Fruit fly (Drosophila melanogaster) whole organism, embryonic: ENCODE data around the gene red.

Source experiments
- Awh ChIP-seq: fragments of 200-800 bp; sonication (Bioruptor generic); IDR thresholded peaks from 2 replicates; pipeline ENCODE4, ENCODE4 v1.3.6; 2022; ENCODE audit warnings: missing biosample characterization, missing genetic modification characterization
- CG10274 ChIP-seq: fragments of 200-800 bp; sonication (Bioruptor generic); optimal IDR thresholded peaks from 3 replicates; lab custom pipeline; 2017; ENCODE audit warnings: missing biosample characterization, mild to moderate bottlenecking, missing genetic modification characterization
- CG12219 ChIP-seq: fragments of 200-800 bp; sonication (Bioruptor generic); optimal IDR thresholded peaks from 3 replicates; lab custom pipeline; 2018; ENCODE audit warnings: missing biosample characterization, mild to moderate bottlenecking, missing genetic modification characterization
- CG13424 ChIP-seq: fragments of 200-800 bp; sonication (Bioruptor generic); optimal IDR thresholded peaks from 2 replicates; lab custom pipeline; 2019; ENCODE audit warnings: missing biosample characterization, mild to moderate bottlenecking, missing genetic modification characterization, moderate library complexity
- CG13894 ChIP-seq: fragments of 200-800 bp; sonication (Bioruptor generic); optimal IDR thresholded peaks from 3 replicates; lab custom pipeline; 2018; ENCODE audit warnings: missing biosample characterization, mild to moderate bottlenecking, missing genetic modification characterization, moderate library complexity
- CG14667 ChIP-seq: fragments of 200-800 bp; sonication (Bioruptor generic); IDR thresholded peaks from 2 replicates; pipeline ENCODE4 v1.3.6; 2022; ENCODE audit warnings: missing biosample characterization, missing genetic modification characterization
- CG14965 ChIP-seq: fragments of 200-800 bp; sonication (Bioruptor generic); optimal IDR thresholded peaks from 2 replicates; lab custom pipeline; 2016; ENCODE audit warnings: missing biosample characterization, missing genetic modification characterization, borderline replicate concordance
- CG16815 ChIP-seq: fragments of 200-800 bp; sonication (Bioruptor generic); optimal IDR thresholded peaks from 3 replicates; lab custom pipeline; 2017; ENCODE audit warnings: missing biosample characterization, mild to moderate bottlenecking, missing genetic modification characterization
- CG17361 ChIP-seq: fragments of 200-800 bp; sonication (Bioruptor generic); IDR thresholded peaks from 3 replicates; pipeline ENCODE4 v1.3.6; 2022; ENCODE audit warnings: missing biosample characterization, missing genetic modification characterization
- CG17385 ChIP-seq: fragments of 200-800 bp; sonication (Bioruptor generic); optimal IDR thresholded peaks from 3 replicates; lab custom pipeline; 2018; ENCODE audit warnings: missing biosample characterization, mild to moderate bottlenecking, missing genetic modification characterization
- CG18476 ChIP-seq: fragments of 200-800 bp; sonication (Bioruptor generic); optimal IDR thresholded peaks from 2 replicates; lab custom pipeline; 2016; ENCODE audit warnings: missing biosample characterization, mild to moderate bottlenecking, missing genetic modification characterization
- CG2712 ChIP-seq: fragments of 200-800 bp; optimal IDR thresholded peaks from 3 replicates; lab custom pipeline; 2019; ENCODE audit warnings: missing biosample characterization, mild to moderate bottlenecking, missing genetic modification characterization, moderate library complexity
- CG3838 ChIP-seq: fragments of 200-800 bp; sonication (Bioruptor generic); optimal IDR thresholded peaks from 3 replicates; lab custom pipeline; 2016; ENCODE audit warnings: missing biosample characterization, missing genetic modification characterization
- CG4854 ChIP-seq: fragments of 200-800 bp; sonication (Bioruptor generic); optimal IDR thresholded peaks from 2 replicates; lab custom pipeline; 2016; ENCODE audit warnings: missing biosample characterization, missing genetic modification characterization, inconsistent platforms
- CG7357 ChIP-seq: fragments of 200-800 bp; sonication (Bioruptor generic); IDR thresholded peaks from 3 replicates; pipeline ENCODE4 v1.3.6; 2022; ENCODE audit warnings: missing biosample characterization, missing genetic modification characterization
- CG7928 ChIP-seq: fragments of 200-800 bp; sonication (Bioruptor generic); optimal IDR thresholded peaks from 2 replicates; lab custom pipeline; 2017; ENCODE audit warnings: missing biosample characterization, mild to moderate bottlenecking, missing genetic modification characterization
- CG8290 ChIP-seq, 3 experiments: fragments of 200-800 bp; sonication (Bioruptor generic); optimal IDR thresholded peaks; 2 replicates each; lab custom pipeline; 2016 to 2019; ENCODE audit warnings: missing biosample characterization in 3 of 3, missing genetic modification characterization in 3 of 3, mild to moderate bottlenecking in 2 of 3, moderate library complexity in 1 of 3
- CG9817 ChIP-seq: fragments of 200-800 bp; sonication (Bioruptor generic); optimal IDR thresholded peaks from 2 replicates; lab custom pipeline; 2018; ENCODE audit warnings: missing biosample characterization, mild to moderate bottlenecking, missing genetic modification characterization, moderate library complexity
- Chrac-16 ChIP-seq: fragments of 200-800 bp; sonication (Bioruptor generic); optimal IDR thresholded peaks from 3 replicates; lab custom pipeline; 2016; ENCODE audit warnings: missing biosample characterization, missing genetic modification characterization
- D ChIP-seq, 2 experiments: fragments of 200-800 bp in 1 of 2; fragments of >200 bp in 1 of 2; sonication (Bioruptor generic) in 1 of 2; optimal IDR thresholded peaks; 2 replicates in 1 of 2; 3 replicates in 1 of 2; lab custom pipeline; 2017; ENCODE audit warnings: mild to moderate bottlenecking in 1 of 2, missing biosample characterization in 1 of 2, missing genetic modification characterization in 1 of 2, missing genetic modification reagents in 1 of 2
- D19B ChIP-seq: fragments of 200-800 bp; sonication (Bioruptor generic); optimal IDR thresholded peaks from 2 replicates; lab custom pipeline; 2017; ENCODE audit warnings: missing biosample characterization, mild to moderate bottlenecking, missing genetic modification characterization
- ERR ChIP-seq: fragments of 200-800 bp; sonication (Bioruptor generic); optimal IDR thresholded peaks from 2 replicates; lab custom pipeline; 2016; ENCODE audit warnings: missing biosample characterization, missing genetic modification characterization
- Fer1 ChIP-seq: fragments of 200-800 bp; sonication (Bioruptor generic); optimal IDR thresholded peaks from 2 replicates; lab custom pipeline; 2017; ENCODE audit warnings: missing biosample characterization, mild to moderate bottlenecking, missing genetic modification characterization
- H15 ChIP-seq: fragments of 200-800 bp; sonication (Bioruptor generic); IDR thresholded peaks from 3 replicates; pipeline ENCODE4 v1.3.6; 2022; ENCODE audit warnings: missing biosample characterization, missing genetic modification characterization
- H2.0 ChIP-seq: fragments of 200-800 bp; sonication (Bioruptor generic); IDR thresholded peaks from 2 replicates; pipeline ENCODE4 v1.3.6; 2022; ENCODE audit warnings: missing biosample characterization, missing genetic modification characterization
- HmgD ChIP-seq: fragments of 200-800 bp; sonication (Bioruptor generic); optimal IDR thresholded peaks from 3 replicates; lab custom pipeline; 2016; ENCODE audit warnings: missing biosample characterization, missing genetic modification characterization
- Hmr ChIP-seq: fragments of 200-800 bp; sonication (Bioruptor generic); optimal IDR thresholded peaks from 3 replicates; lab custom pipeline; 2017; ENCODE audit warnings: mild to moderate bottlenecking, missing biosample characterization, missing genetic modification reagents, missing genetic modification characterization
- Hr51 ChIP-seq, 2 experiments: fragments of 200-800 bp; sonication (Bioruptor generic); optimal IDR thresholded peaks; 2 replicates in 1 of 2; 3 replicates in 1 of 2; lab custom pipeline; 2016 to 2018; ENCODE audit warnings: missing biosample characterization in 2 of 2, missing genetic modification characterization in 2 of 2, mild to moderate bottlenecking in 1 of 2, moderate library complexity in 1 of 2
- Spps ChIP-seq: fragments of 200-800 bp; sonication (Bioruptor generic); optimal IDR thresholded peaks from 2 replicates; lab custom pipeline; 2018; ENCODE audit warnings: missing biosample characterization, mild to moderate bottlenecking, missing genetic modification characterization
- YL-1 ChIP-seq: fragments of 200-800 bp; sonication (Bioruptor generic); optimal IDR thresholded peaks from 3 replicates; lab custom pipeline; 2017; ENCODE audit warnings: missing biosample characterization, mild to moderate bottlenecking, missing genetic modification characterization
- caup ChIP-seq: fragments of 200-800 bp; sonication (Bioruptor generic); optimal IDR thresholded peaks from 3 replicates; lab custom pipeline; 2017; ENCODE audit warnings: missing biosample characterization, mild to moderate bottlenecking, missing genetic modification characterization, moderate library complexity; ENCODE audit not compliant: severe bottlenecking
- chinmo ChIP-seq: fragments of 200-800 bp; sonication (Bioruptor generic); IDR thresholded peaks from 4 replicates; pipeline ENCODE4 v1.3.6; 2022; ENCODE audit warnings: missing biosample characterization, missing genetic modification characterization; ENCODE audit not compliant: partially characterized antibody
- ci ChIP-seq: fragments of 200-800 bp; sonication (Bioruptor generic); IDR thresholded peaks from 3 replicates; pipeline ENCODE4 v1.3.6; 2022; ENCODE audit warnings: missing biosample characterization, missing genetic modification characterization
- cwo ChIP-seq: fragments of 200-800 bp; sonication (Bioruptor generic); optimal IDR thresholded peaks from 3 replicates; lab custom pipeline; 2017; ENCODE audit warnings: missing biosample characterization, missing genetic modification characterization, mild to moderate bottlenecking, moderate library complexity, missing genetic modification reagents
- dm ChIP-seq: fragments of 200-800 bp; sonication (Bioruptor generic); optimal IDR thresholded peaks from 3 replicates; lab custom pipeline; 2016; ENCODE audit warnings: missing biosample characterization, missing genetic modification characterization
- ems ChIP-seq: fragments of 200-800 bp; sonication (Bioruptor generic); optimal IDR thresholded peaks from 3 replicates; lab custom pipeline; 2016; ENCODE audit warnings: missing biosample characterization, missing genetic modification characterization
- en ChIP-seq: fragments of 200-800 bp; sonication (Bioruptor generic); optimal IDR thresholded peaks from 2 replicates; lab custom pipeline; 2016; ENCODE audit warnings: missing biosample characterization, missing genetic modification characterization
- fd3F ChIP-seq: fragments of 200-800 bp; sonication (Bioruptor generic); optimal IDR thresholded peaks from 2 replicates; lab custom pipeline; 2018; ENCODE audit warnings: missing biosample characterization, mild to moderate bottlenecking, missing genetic modification characterization, moderate library complexity
- gce ChIP-seq: fragments of 200-800 bp; sonication (Bioruptor generic); IDR thresholded peaks from 3 replicates; pipeline ENCODE4 v1.3.6; 2022; ENCODE audit warnings: missing biosample characterization, missing genetic modification characterization
- gro ChIP-seq: fragments of 200-800 bp; sonication (Bioruptor generic); optimal IDR thresholded peaks from 2 replicates; lab custom pipeline; 2016; ENCODE audit warnings: missing biosample characterization, missing genetic modification characterization
- hkb ChIP-seq, 2 experiments: fragments of 200-800 bp in 1 of 2; fragments of >200 bp in 1 of 2; sonication (Bioruptor generic) in 1 of 2; IDR thresholded peaks in 1 of 2; optimal IDR thresholded peaks in 1 of 2; 2 replicates each; pipeline versions ENCODE4 v1.3.6 to Lab custom; 2017 to 2022; ENCODE audit warnings: missing biosample characterization in 1 of 2, missing genetic modification characterization in 1 of 2
- org-1 ChIP-seq: fragments of 200-800 bp; sonication (Bioruptor generic); optimal IDR thresholded peaks from 2 replicates; lab custom pipeline; 2017; ENCODE audit warnings: missing biosample characterization, missing genetic modification characterization
- ro ChIP-seq: fragments of 200-800 bp; sonication (Bioruptor generic); IDR thresholded peaks from 2 replicates; pipeline ENCODE4 v1.3.6; 2022; ENCODE audit warnings: missing biosample characterization, missing genetic modification characterization
- sc ChIP-seq, 3 experiments: fragments of >200 bp in 2 of 3; fragments of 200-800 bp in 1 of 3; sonication (Bioruptor generic) in 1 of 3; optimal IDR thresholded peaks; 2 replicates in 2 of 3; 3 replicates in 1 of 3; lab custom pipeline; 2017; ENCODE audit warnings: mild to moderate bottlenecking in 1 of 3, missing biosample characterization in 1 of 3, missing genetic modification characterization in 1 of 3, missing genetic modification reagents in 1 of 3
- shn ChIP-seq: fragments of 200-800 bp; sonication (Bioruptor generic); optimal IDR thresholded peaks from 3 replicates; lab custom pipeline; 2016; ENCODE audit warnings: missing biosample characterization, missing genetic modification characterization
- tin ChIP-seq: fragments of 200-800 bp; sonication (Bioruptor generic); optimal IDR thresholded peaks from 3 replicates; lab custom pipeline; 2016; ENCODE audit warnings: missing biosample characterization, missing genetic modification characterization
- ttk ChIP-seq: fragments of 200-800 bp; sonication (Bioruptor generic); IDR thresholded peaks from 2 replicates; pipeline ENCODE4 v2.1.2; 2022; ENCODE audit warnings: missing biosample characterization, missing genetic modification characterization

red gene

dm6 chr3R:14283754-14284421, 5.0 kb upstream of the red start (continued):
- TF ChIP-seq CG14667 (GFP tag; lab: Robert Waterston, UW): no peak
- no peak for TF ChIP-seq Awh (GFP tag; lab: Robert Waterston, UW)
- TF ChIP-seq en (GFP tag; lab: Kevin White, UChicago): peak; percentile 87
- no peak for TF ChIP-seq H2.0 (GFP tag; lab: Robert Waterston, UW)
- peak; percentile 98 for TF ChIP-seq Fer1 (GFP tag; lab: Kevin White, UChicago)
- peak; percentile 74 for TF ChIP-seq D (optimal IDR thresholded peaks at IDR 0.05; lab: Kevin White, UChicago)
- TF ChIP-seq D (GFP tag; optimal IDR thresholded peaks at IDR 0.05; lab: Kevin White, UChicago): peak; percentile 97
- peak; percentile 87 for TF ChIP-seq shn (GFP tag; lab: Kevin White, UChicago)
- no peak for TF ChIP-seq H15
- TF ChIP-seq CG13424 (tag; lab: Kevin White, UChicago): peak; percentile 99
- TF ChIP-seq CG13894 (tag; lab: Kevin White, UChicago): peak; percentile 95
- TF ChIP-seq CG10274 (GFP tag; lab: Kevin White, UChicago): peak; percentile 91
- TF ChIP-seq ERR: peak; percentile 89
- peak; percentile 99 for TF ChIP-seq caup (GFP tag; lab: Kevin White, UChicago)
- TF ChIP-seq ems (GFP tag; lab: Kevin White, UChicago): peak; percentile 91
- TF ChIP-seq CG14965 (GFP tag; lab: Kevin White, UChicago): peak; percentile 22
- peak; percentile 97 for TF ChIP-seq org-1 (GFP tag; lab: Kevin White, UChicago)
- TF ChIP-seq Spps (tag; lab: Kevin White, UChicago): peak; percentile 96
- TF ChIP-seq ci (GFP tag; lab: Robert Waterston, UW): no peak
- TF ChIP-seq sc (optimal IDR thresholded peaks at IDR 0.05; lab: Kevin White, UChicago): no peak
- TF ChIP-seq sc (GFP tag; optimal IDR thresholded peaks at IDR 0.05; lab: Kevin White, UChicago): peak; percentile 98
- TF ChIP-seq fd3F: peak; percentile 99
- TF ChIP-seq cwo: peak; percentile 98
- TF ChIP-seq ro: no peak
- peak; percentile 99 for TF ChIP-seq Hmr (GFP tag; lab: Kevin White, UChicago)
- peak; percentile 98 for TF ChIP-seq tin (GFP tag; lab: Kevin White, UChicago)
- peak; percentile 98 for TF ChIP-seq CG9817
- TF ChIP-seq ttk (GFP tag; lab: Robert Waterston, UW): no peak
- peak; percentile 94 for TF ChIP-seq gro (GFP tag; lab: Kevin White, UChicago)
- peak; percentile 55 for TF ChIP-seq HmgD
- peak; percentile 99 for TF ChIP-seq CG2712
- TF ChIP-seq CG17361: no peak
- TF ChIP-seq CG7357 (GFP tag; lab: Robert Waterston, UW): peak; percentile 96
- peak; percentile 95 for TF ChIP-seq D19B (GFP tag; lab: Kevin White, UChicago)
- peak; percentile 99 for TF ChIP-seq Chrac-16 (GFP tag; lab: Kevin White, UChicago)
- peak; percentile 96 for TF ChIP-seq CG3838 (GFP tag; lab: Kevin White, UChicago)
- TF ChIP-seq CG4854 (GFP tag; lab: Kevin White, UChicago): peak; percentile 96
- peak; percentile 95 for TF ChIP-seq CG8290 (GFP tag; optimal IDR thresholded peaks at IDR 0.05; lab: Kevin White, UChicago)
- peak; percentile 83 to 98 for TF ChIP-seq CG8290 (tag; optimal IDR thresholded peaks at IDR 0.05; lab: Kevin White, UChicago)
- peak; percentile 97 for TF ChIP-seq CG17385 (GFP tag; lab: Kevin White, UChicago)
- TF ChIP-seq hkb (optimal IDR thresholded peaks at IDR 0.05; lab: Kevin White, UChicago): no peak
- TF ChIP-seq hkb (GFP tag; IDR thresholded peaks at IDR 0.05; lab: Robert Waterston, UW): no peak
- peak; percentile 98 for TF ChIP-seq CG16815
- peak; percentile 95 to 99 for TF ChIP-seq Hr51 (GFP tag; optimal IDR thresholded peaks at IDR 0.05; lab: Kevin White, UChicago)
- peak; percentile 88 for TF ChIP-seq dm
- TF ChIP-seq gce (GFP tag; lab: Robert Waterston, UW): no peak
- peak; percentile 98 for TF ChIP-seq CG18476 (GFP tag; lab: Kevin White, UChicago)
- peak; percentile 83 for TF ChIP-seq CG7928 (GFP tag; lab: Kevin White, UChicago)
- peak; percentile 93 for TF ChIP-seq YL-1 (GFP tag; lab: Kevin White, UChicago)
- peak; percentile 98 for TF ChIP-seq CG12219 (GFP tag; lab: Kevin White, UChicago)
- no peak for TF ChIP-seq chinmo (GFP tag; lab: Robert Waterston, UW)
